Worm (Caenorhabditis elegans): ENCODE data around the gene R74.7.

Gene R74.7

ce11 chrIII:4196301-4196987 lies 7.8 kb upstream of the R74.7 start (continued):
- TF ChIP-seq ztf-18 (tag; optimal IDR thresholded peaks at IDR 0.05) (no peak), dpff-1 (tag; optimal IDR thresholded peaks at IDR 0.05) (no peak), pha-4 (tag; optimal IDR thresholded peaks at IDR 0.05) (no peak), hrde-1 (tag; optimal IDR thresholded peaks at IDR 0.05; ENCODE audit: borderline replicate concordance) (no peak), cebp-1 (GFP tag; IDR thresholded peaks at IDR 0.05) (no peak), cebp-1 (tag; optimal IDR thresholded peaks at IDR 0.05) (peak; percentile 45), K12H6.12 (tag; optimal IDR thresholded peaks at IDR 0.05) (peak; percentile 26), aptf-3 (GFP tag; IDR thresholded peaks at IDR 0.05) (no peak), hmg-1.2 (GFP tag; IDR thresholded peaks at IDR 0.05) (peak; percentile 66; the same call in 1 of the 2 replicates), madf-3 (GFP tag; IDR thresholded peaks at IDR 0.05) (no peak), ceh-27 (GFP tag; optimal IDR thresholded peaks at IDR 0.05) (peak; percentile 19), C06A6.2 (GFP tag; conservative IDR thresholded peaks at IDR 0.05) (no peak), ekl-4 (GFP tag; IDR thresholded peaks at IDR 0.05) (peak; percentile 31; the same call in 1 of the 2 replicates), madf-10 (tag; optimal IDR thresholded peaks at IDR 0.05) (no peak), lsl-1 (GFP tag; optimal IDR thresholded peaks at IDR 0.05) (no peak), akir-1 (GFP tag; optimal IDR thresholded peaks at IDR 0.05) (no peak), rpc-1 (optimal IDR thresholded peaks at IDR 0.05) (no peak), rpc-1 (tag; optimal IDR thresholded peaks at IDR 0.05) (no peak), F10E7.11 (tag; optimal IDR thresholded peaks at IDR 0.05) (no peak), him-1 (tag; optimal IDR thresholded peaks at IDR 0.05) (no peak), zim-3 (tag; optimal IDR thresholded peaks at IDR 0.05) (no peak), efl-1 (GFP tag; optimal IDR thresholded peaks at IDR 0.05) (peak; percentile 57), F22D6.2 (tag; optimal IDR thresholded peaks at IDR 0.05) (no peak), Y67H2A.10 (GFP tag; conservative IDR thresholded peaks at IDR 0.05) (0 out of 2 replicates have a peak, but pooled peaks have one; percentile 14), ztf-6 (GFP tag; IDR thresholded peaks at IDR 0.05) (0 out of 2 replicates have a peak, but pooled peaks have one; percentile 13), dox-1 (GFP tag; IDR thresholded peaks at IDR 0.05) (0 out of 2 replicates have a peak, but pooled peaks have one; percentile 20), aptf-2 (GFP tag; conservative IDR thresholded peaks at IDR 0.05) (no peak), F52B5.7 (tag; optimal IDR thresholded peaks at IDR 0.05) (no peak), let-526 (GFP tag; IDR thresholded peaks at IDR 0.05) (no peak), mes-4 (tag; optimal IDR thresholded peaks at IDR 0.05) (no peak), F23B12.7 (tag; optimal IDR thresholded peaks at IDR 0.05; ENCODE audit: insufficient read depth) (no peak), fkh-3 (tag; optimal IDR thresholded peaks at IDR 0.05) (no peak), ama-1 (optimal IDR thresholded peaks at IDR 0.05) (no peak), ama-1 (GFP tag; optimal IDR thresholded peaks at IDR 0.05) (no peak), mcd-1 (GFP tag; IDR thresholded peaks at IDR 0.05) (0 out of 2 replicates have a peak, but pooled peaks have one; percentile 25), zfh-2 (GFP tag; conservative IDR thresholded peaks at IDR 0.05) (no peak), mxl-1 (tag; optimal IDR thresholded peaks at IDR 0.05) (no peak), mel-28 (tag; optimal IDR thresholded peaks at IDR 0.05; ENCODE audit: borderline replicate concordance) (no peak), ets-4 (GFP tag; optimal IDR thresholded peaks at IDR 0.05) (no peak), attf-3 (GFP tag; conservative IDR thresholded peaks at IDR 0.05) (no peak), B0261.1 (tag; optimal IDR thresholded peaks at IDR 0.05) (no peak), ceh-91 (GFP tag; IDR thresholded peaks at IDR 0.05) (no peak), hsf-1 (GFP tag; IDR thresholded peaks at IDR 0.05) (no peak), tbx-9 (tag; optimal IDR thresholded peaks at IDR 0.05; ENCODE audit: borderline replicate concordance) (no peak), nfyb-1 (GFP tag; IDR thresholded peaks at IDR 0.05) (no peak), D2030.7 (GFP tag; IDR thresholded peaks at IDR 0.05) (0 out of 2 replicates have a peak, but pooled peaks have one; percentile 18), egl-44 (GFP tag; IDR thresholded peaks at IDR 0.05) (no peak), lin-35 (GFP tag; optimal IDR thresholded peaks at IDR 0.05) (peak in 1 of 3 experiments; percentile 23)

Measured in whole organism, young adult.